Worm (Caenorhabditis elegans) whole organism, L4 larva: Measurements from ENCODE around the gene C18B2.5.

Experiments used
- D1046.2 ChIP-seq: fragments of 200-800 bp; sonication (Bioruptor generic); IDR thresholded peaks from 2 replicates; pipeline ENCODE4 v1.3.6; 2022; ENCODE audit warnings: missing genetic modification characterization, missing compliant biosample characterization
- T20F7.1 ChIP-seq: fragments of 200-800 bp; sonication (Bioruptor generic); optimal IDR thresholded peaks from 2 replicates; lab custom pipeline; 2018; ENCODE audit warnings: mild to moderate bottlenecking, missing genetic modification characterization, missing compliant biosample characterization
- ama-1 ChIP-seq: fragments of 150-350 bp; optimal IDR thresholded peaks from 2 replicates; lab custom pipeline; 2014; ENCODE audit warnings: inconsistent platforms, mixed read lengths
- daf-16 ChIP-seq, 3 experiments: sonication (generic microtip); optimal IDR thresholded peaks; 2 replicates each; lab custom pipeline; 2016 to 2017; ENCODE audit warnings: missing genetic modification characterization in 3 of 3, missing genetic modification reagents in 3 of 3, mild to moderate bottlenecking in 2 of 3, missing compliant biosample characterization in 2 of 3, missing biosample characterization in 1 of 3, moderate library complexity in 1 of 3
- dmd-6 ChIP-seq: fragments of 200-800 bp; sonication (Bioruptor generic); IDR thresholded peaks from 2 replicates; pipeline ENCODE4 v1.3.6; 2022; ENCODE audit warnings: missing genetic modification reagents, missing genetic modification characterization, missing compliant biosample characterization
- egl-27 ChIP-seq: sonication (generic microtip); optimal IDR thresholded peaks from 3 replicates; lab custom pipeline; 2017; ENCODE audit warnings: missing biosample characterization, missing genetic modification reagents, missing genetic modification characterization
- lin-29 ChIP-seq: fragments of 200-800 bp; sonication (Bioruptor generic); IDR thresholded peaks from 2 replicates; pipeline ENCODE4 v1.3.6; 2022; ENCODE audit warnings: missing genetic modification reagents, missing genetic modification characterization, missing compliant biosample characterization
- lsy-2 ChIP-seq, 2 experiments: fragments of 150-350 bp in 1 of 2; sonication (generic microtip) in 1 of 2; optimal IDR thresholded peaks; 2 replicates each; lab custom pipeline; 2014 to 2017; ENCODE audit warnings: missing biosample characterization in 2 of 2, missing genetic modification characterization in 2 of 2
- mep-1 ChIP-seq: fragments of 150-350 bp; sonication (generic microtip); optimal IDR thresholded peaks from 3 replicates; lab custom pipeline; 2014; ENCODE audit warnings: missing biosample characterization, missing genetic modification characterization
- nhr-111 ChIP-seq: fragments of 200-800 bp; sonication (Bioruptor generic); optimal IDR thresholded peaks from 2 replicates; lab custom pipeline; 2018; ENCODE audit warnings: mild to moderate bottlenecking, missing genetic modification characterization, missing compliant biosample characterization
- nhr-6 ChIP-seq: fragments of 150-350 bp; optimal IDR thresholded peaks from 2 replicates; lab custom pipeline; 2014; ENCODE audit warnings: missing biosample characterization, missing genetic modification characterization
- rbr-2 ChIP-seq: sonication (generic microtip); optimal IDR thresholded peaks from 2 replicates; lab custom pipeline; 2016; ENCODE audit warnings: missing genotype, missing genetic modification characterization, missing compliant biosample characterization
- saeg-2 ChIP-seq: fragments of 200-800 bp; sonication (Bioruptor generic); IDR thresholded peaks from 2 replicates; pipeline ENCODE4 v1.3.6; 2022; ENCODE audit warnings: missing genetic modification reagents, missing genetic modification characterization, missing compliant biosample characterization
- tra-1 ChIP-seq: fragments of 200-800 bp; sonication (Bioruptor generic); IDR thresholded peaks from 2 replicates; pipeline ENCODE4 v1.3.6; 2022; ENCODE audit warnings: missing genetic modification reagents, missing genetic modification characterization, missing compliant biosample characterization
- unc-62 ChIP-seq, 3 experiments: fragments of 150-350 bp in 1 of 3; sonication (generic microtip); optimal IDR thresholded peaks in 2 of 3; peaks in 1 of 3; 1 replicate in 1 of 3; 2 replicates in 2 of 3; lab custom pipeline; 2014 to 2017; ENCODE audit warnings: missing biosample characterization in 3 of 3, missing genetic modification characterization in 3 of 3, missing genetic modification reagents in 3 of 3, missing genotype in 1 of 3
- zfp-3 ChIP-seq: fragments of 200-800 bp; sonication (Bioruptor generic); conservative IDR thresholded peaks from 2 replicates; pipeline ENCODE4 v1.3.6; 2022; ENCODE audit warnings: missing genetic modification reagents, missing genetic modification characterization, missing compliant biosample characterization

The C18B2.5 gene

DNA sequence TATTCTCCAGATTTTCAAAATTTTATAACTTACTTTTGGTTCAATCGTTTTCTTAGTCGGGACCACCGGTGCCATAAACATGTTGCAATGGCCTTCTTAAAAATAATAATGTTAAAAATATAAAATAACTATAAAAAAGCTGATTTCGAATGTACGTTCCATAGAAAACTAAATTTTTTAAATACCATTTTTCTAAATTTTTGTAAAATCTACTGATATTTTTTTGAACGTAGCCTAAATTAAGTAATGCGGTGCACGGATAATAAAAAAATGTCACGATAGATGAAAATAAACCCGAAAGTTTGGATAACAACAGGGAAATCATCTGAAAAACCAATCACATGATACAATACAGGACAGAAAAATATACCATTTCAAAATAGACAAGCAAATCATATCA, 37.4 kb downstream of the C18B2.5 start, which contains the start of gene T27A10.5:
Gene T27A10.5 (minus strand): TSS at position 101 of the 400 bp plus-strand sequence.
- TF ChIP-seq ama-1: no peak
- TF ChIP-seq lsy-2 (tag; optimal IDR thresholded peaks at IDR 0.05; lab: Kevin White, UChicago): no peak
- no peak for TF ChIP-seq mep-1 (tag; lab: Kevin White, UChicago)
- no peak for TF ChIP-seq egl-27 (tag; lab: Kevin White, UChicago)
- TF ChIP-seq D1046.2 (GFP tag; lab: Robert Waterston, UW): no peak
- no peak for TF ChIP-seq lin-29
- TF ChIP-seq nhr-6 (tag; lab: Kevin White, UChicago): no peak

- TF ChIP-seq dmd-6 (GFP tag; lab: Robert Waterston, UW) (peak; percentile 97), saeg-2 (GFP tag; lab: Robert Waterston, UW) (no peak), tra-1 (peak; percentile 96), T20F7.1 (GFP tag; lab: Kevin White, UChicago) (peak; percentile 0)
These were observed 38.4 kb downstream of the C18B2.5 start, which contains the start of gene vit-3 for ce11 chrX:3572490-3572889. Gene vit-3 (minus strand): TSS chrX:3572549.

DNA sequence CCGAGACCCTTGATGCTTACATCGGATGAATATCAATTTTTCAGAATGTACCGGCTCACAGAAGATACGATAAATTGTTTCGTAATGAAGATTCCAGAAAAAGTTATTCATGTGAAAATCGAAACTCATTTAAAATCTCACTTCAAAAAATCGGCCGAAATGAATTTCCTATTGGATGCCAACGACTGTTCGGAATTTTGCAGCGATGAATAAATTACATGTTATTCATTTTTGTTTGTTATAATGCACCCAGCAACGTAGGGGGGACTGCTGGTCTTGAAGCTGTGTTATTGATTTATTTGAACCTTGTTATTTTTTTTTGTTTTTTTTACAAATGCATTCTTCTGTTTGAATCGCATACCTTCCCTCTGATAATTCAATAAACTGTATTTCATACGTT, 44.0 kb downstream of the C18B2.5 start:
- TF ChIP-seq zfp-3 (GFP tag; lab: Robert Waterston, UW) (peak; percentile 77), rbr-2 (no peak)

DNA sequence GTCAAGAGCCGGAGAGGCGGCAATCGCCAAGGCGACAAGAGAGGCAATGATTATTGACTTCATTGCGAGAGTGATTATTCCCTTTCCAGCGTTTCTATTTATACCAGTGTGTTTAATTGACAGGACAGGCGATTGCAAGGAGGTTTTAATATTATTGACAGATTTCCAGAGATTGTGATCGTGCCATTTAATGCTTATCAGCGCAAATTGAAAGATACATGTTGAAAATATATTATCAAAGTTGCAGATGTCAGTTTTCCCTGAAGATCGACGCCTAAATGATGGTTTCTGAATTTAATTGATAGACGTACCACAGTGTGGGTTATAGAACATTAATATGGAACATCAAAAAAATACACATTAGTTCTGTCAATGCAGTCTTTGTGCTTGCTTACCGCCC, 47.0 kb downstream of the C18B2.5 start, which contains the start of gene vit-4:
Gene vit-4 (minus strand): TSS at position 63 of the 400 bp plus-strand sequence.
- TF ChIP-seq dmd-6 (GFP tag; lab: Robert Waterston, UW): peak; percentile 93
- TF ChIP-seq unc-62 (GFP tag; optimal IDR thresholded peaks at IDR 0.05 in 1 of 2; lab: Kevin White, UChicago): no peak
- TF ChIP-seq unc-62 (tag; optimal IDR thresholded peaks at IDR 0.05; lab: Kevin White, UChicago): no peak
- no peak for TF ChIP-seq daf-16 (GFP tag; optimal IDR thresholded peaks at IDR 0.05; lab: Kevin White, UChicago)
- TF ChIP-seq daf-16 (tag; optimal IDR thresholded peaks at IDR 0.05; lab: Kevin White, UChicago): no peak
- peak; percentile 77; the same call in 1 of the 2 replicates for TF ChIP-seq tra-1
- TF ChIP-seq nhr-111 (GFP tag; lab: Kevin White, UChicago): no peak
